Worm (Caenorhabditis elegans): Measurements from ENCODE around the gene clec-78.

ce11 chrIV:3943003-3943402, 45.9 kb upstream of the clec-78 start, which contains the start of gene Y46C8AL.11:
- no peak for TF ChIP-seq aly-1 (tag; optimal IDR thresholded peaks at IDR 0.05)
- TF ChIP-seq ama-1 (optimal IDR thresholded peaks at IDR 0.05): no peak
- TF ChIP-seq B0310.2 (tag; optimal IDR thresholded peaks at IDR 0.05): no peak
- TF ChIP-seq hmg-4 (GFP tag; optimal IDR thresholded peaks at IDR 0.05): no peak
- TF ChIP-seq hmbx-1 (tag; optimal IDR thresholded peaks at IDR 0.05): no peak
- TF ChIP-seq pes-1 (GFP tag; IDR thresholded peaks at IDR 0.05): no peak
- TF ChIP-seq tbx-11 (GFP tag; IDR thresholded peaks at IDR 0.05): no peak
- TF ChIP-seq F13C5.2 (tag; optimal IDR thresholded peaks at IDR 0.05): no peak
